Worm (Caenorhabditis elegans): ENCODE results near the gene cfp-1.

cfp-1 gene

DNA sequence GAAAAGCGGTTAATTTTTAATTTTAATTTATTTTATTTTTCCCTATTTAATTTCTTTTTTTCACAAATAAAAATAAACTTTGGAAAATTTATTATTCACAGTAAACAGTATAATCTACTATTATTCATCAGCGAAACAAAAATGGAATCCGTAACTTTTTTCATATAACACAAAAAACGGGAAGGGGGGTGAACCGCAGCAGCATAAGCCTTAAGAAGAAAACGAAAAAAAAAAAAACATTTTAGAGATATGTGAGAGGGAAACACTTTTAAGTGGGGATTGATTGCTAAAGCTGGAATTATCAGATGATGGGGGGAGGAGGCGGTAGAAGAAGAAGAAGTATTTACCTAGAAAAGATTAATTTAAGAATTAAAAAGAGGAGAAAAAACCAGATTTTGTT, 30.4 kb downstream of the cfp-1 start:
- TF ChIP-seq unc-55 (GFP tag; optimal IDR thresholded peaks at IDR 0.05) = no peak
- no peak for TF ChIP-seq F13H6.1 (tag; optimal IDR thresholded peaks at IDR 0.05)
- no peak for TF ChIP-seq nhr-12 (tag; optimal IDR thresholded peaks at IDR 0.05)
- no peak for TF ChIP-seq ceh-16 (tag; optimal IDR thresholded peaks at IDR 0.05)
- TF ChIP-seq nhr-237 (tag; optimal IDR thresholded peaks at IDR 0.05) = no peak
- TF ChIP-seq gmeb-1 (tag; optimal IDR thresholded peaks at IDR 0.05) = no peak
- TF ChIP-seq mab-5 (tag; optimal IDR thresholded peaks at IDR 0.05) = no peak
- TF ChIP-seq dmd-4 (tag; optimal IDR thresholded peaks at IDR 0.05) = no peak
- no peak for TF ChIP-seq nhr-21 (tag; optimal IDR thresholded peaks at IDR 0.05)
- no peak for TF ChIP-seq aly-2 (tag; optimal IDR thresholded peaks at IDR 0.05)
- TF ChIP-seq sma-3 (GFP tag; optimal IDR thresholded peaks at IDR 0.05) = no peak

DNA sequence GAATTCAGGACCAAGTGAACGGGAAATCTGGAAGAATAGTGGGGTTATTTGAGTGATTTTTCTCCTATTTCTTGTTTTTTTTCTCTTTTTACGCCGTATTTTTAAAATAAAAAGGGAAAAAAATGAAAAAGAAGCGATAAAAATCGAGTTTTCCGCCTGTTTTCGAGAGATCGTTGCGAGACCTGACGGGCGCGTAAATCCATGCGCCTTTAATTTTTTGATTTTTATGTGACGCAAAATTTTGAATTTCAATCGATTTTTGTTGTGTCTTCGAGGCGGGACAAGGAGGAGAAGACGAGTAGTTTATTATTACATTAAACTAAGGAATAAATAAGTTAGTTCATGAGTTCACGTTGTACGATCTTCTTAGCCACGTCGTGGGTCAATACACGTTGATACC, 36.4 kb downstream of the cfp-1 start:
- TF ChIP-seq egl-27 (tag; optimal IDR thresholded peaks at IDR 0.05) (no peak), mbf-1 (tag; optimal IDR thresholded peaks at IDR 0.05) (no peak), skn-1 (tag; optimal IDR thresholded peaks at IDR 0.05) (no peak), ama-1 (optimal IDR thresholded peaks at IDR 0.05) (no peak), peb-1 (tag; optimal IDR thresholded peaks at IDR 0.05) (no peak), ztf-4 (tag; optimal IDR thresholded peaks at IDR 0.05) (no peak), C34F6.9 (tag; optimal IDR thresholded peaks at IDR 0.05) (no peak), unc-55 (GFP tag; optimal IDR thresholded peaks at IDR 0.05) (no peak), elt-3 (tag; optimal IDR thresholded peaks at IDR 0.05) (no peak), aly-2 (tag; optimal IDR thresholded peaks at IDR 0.05) (no peak), lin-13 (GFP tag; optimal IDR thresholded peaks at IDR 0.05) (no peak)

- no peak for TF ChIP-seq aly-2 (tag; optimal IDR thresholded peaks at IDR 0.05)
- no peak for TF ChIP-seq peb-1 (tag; optimal IDR thresholded peaks at IDR 0.05)
- TF ChIP-seq alr-1 (tag; optimal IDR thresholded peaks at IDR 0.05) = no peak
- TF ChIP-seq nhr-129 (tag; optimal IDR thresholded peaks at IDR 0.05) = no peak
- TF ChIP-seq ztf-4 (tag; optimal IDR thresholded peaks at IDR 0.05) = no peak
- TF ChIP-seq mdl-1 (tag; optimal IDR thresholded peaks at IDR 0.05) = no peak
- no peak for TF ChIP-seq ama-1 (optimal IDR thresholded peaks at IDR 0.05)
- no peak for TF ChIP-seq ceh-16 (tag; optimal IDR thresholded peaks at IDR 0.05)
- no peak for TF ChIP-seq nhr-6 (tag; optimal IDR thresholded peaks at IDR 0.05)
- TF ChIP-seq lin-11 (tag; optimal IDR thresholded peaks at IDR 0.05) = no peak
Observed at ce11 chrIV:14114357-14114756, 37.1 kb downstream of the cfp-1 start.

ce11 chrIV:14115045-14115444, 37.8 kb downstream of the cfp-1 start:
- TF ChIP-seq fos-1 (tag; optimal IDR thresholded peaks at IDR 0.05) = no peak
- TF ChIP-seq elt-3 (tag; optimal IDR thresholded peaks at IDR 0.05) = no peak
- no peak for TF ChIP-seq nhr-129 (tag; optimal IDR thresholded peaks at IDR 0.05)
- TF ChIP-seq unc-55 (GFP tag; optimal IDR thresholded peaks at IDR 0.05) = no peak
- no peak for TF ChIP-seq ztf-4 (tag; optimal IDR thresholded peaks at IDR 0.05)
- TF ChIP-seq ama-1 (optimal IDR thresholded peaks at IDR 0.05) = no peak
- TF ChIP-seq mab-5 (tag; optimal IDR thresholded peaks at IDR 0.05) = no peak
- no peak for TF ChIP-seq ztf-1 (GFP tag; conservative IDR thresholded peaks at IDR 0.05)

ce11 chrIV:14115556-14115955, 38.3 kb downstream of the cfp-1 start:
- no peak for TF ChIP-seq ZK546.5 (tag; optimal IDR thresholded peaks at IDR 0.05)
- TF ChIP-seq mbf-1 (tag; optimal IDR thresholded peaks at IDR 0.05) = no peak
- no peak for TF ChIP-seq R02D3.7 (tag; optimal IDR thresholded peaks at IDR 0.05)
- TF ChIP-seq nhr-21 (tag; optimal IDR thresholded peaks at IDR 0.05) = no peak

ce11 chrIV:14119327-14119726, 42.1 kb downstream of the cfp-1 start:
- no peak for TF ChIP-seq sma-9 (GFP tag; optimal IDR thresholded peaks at IDR 0.05)
- TF ChIP-seq sma-9 (tag; optimal IDR thresholded peaks at IDR 0.05) = no peak
- TF ChIP-seq nhr-23 (tag; optimal IDR thresholded peaks at IDR 0.05) = no peak
- TF ChIP-seq nhr-237 (tag; optimal IDR thresholded peaks at IDR 0.05) = no peak
- TF ChIP-seq crh-2 (tag; optimal IDR thresholded peaks at IDR 0.05) = no peak
- TF ChIP-seq R02D3.7 (tag; optimal IDR thresholded peaks at IDR 0.05) = no peak
- no peak for TF ChIP-seq ceh-82 (tag; optimal IDR thresholded peaks at IDR 0.05)
- TF ChIP-seq blmp-1 (tag; optimal IDR thresholded peaks at IDR 0.05; ENCODE audit: insufficient read depth) = no peak
- TF ChIP-seq ztf-1 (GFP tag; conservative IDR thresholded peaks at IDR 0.05) = no peak

Measured in whole organism, L2 larva.